Worm (Caenorhabditis elegans): ENCODE results near the gene F18C5.5.

F18C5.5 gene

DNA sequence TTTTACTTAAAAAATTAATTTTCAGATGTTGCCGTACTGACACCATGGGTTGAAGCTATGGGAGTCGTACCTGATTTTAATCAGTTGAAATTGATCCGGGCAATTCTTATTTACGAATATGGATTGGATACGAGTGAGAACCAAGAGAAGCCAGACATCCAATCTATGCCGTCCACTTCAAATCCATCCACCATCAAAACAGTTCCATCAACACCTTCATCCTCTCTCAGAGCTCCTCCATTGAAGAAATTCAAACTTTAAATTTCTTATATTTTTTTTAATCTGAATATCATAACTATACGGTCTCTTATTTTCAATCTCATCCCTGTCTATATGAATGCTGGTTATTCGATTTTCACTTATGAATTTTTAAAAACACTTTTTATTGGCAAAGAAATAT, 7.6 kb downstream of the F18C5.5 start:
- TF ChIP-seq pha-4 (tag; optimal IDR thresholded peaks at IDR 0.05): peak; percentile 43
- peak; percentile 43 for TF ChIP-seq ama-1 (optimal IDR thresholded peaks at IDR 0.05)
- no peak for TF ChIP-seq mml-1 (tag; optimal IDR thresholded peaks at IDR 0.05)

DNA sequence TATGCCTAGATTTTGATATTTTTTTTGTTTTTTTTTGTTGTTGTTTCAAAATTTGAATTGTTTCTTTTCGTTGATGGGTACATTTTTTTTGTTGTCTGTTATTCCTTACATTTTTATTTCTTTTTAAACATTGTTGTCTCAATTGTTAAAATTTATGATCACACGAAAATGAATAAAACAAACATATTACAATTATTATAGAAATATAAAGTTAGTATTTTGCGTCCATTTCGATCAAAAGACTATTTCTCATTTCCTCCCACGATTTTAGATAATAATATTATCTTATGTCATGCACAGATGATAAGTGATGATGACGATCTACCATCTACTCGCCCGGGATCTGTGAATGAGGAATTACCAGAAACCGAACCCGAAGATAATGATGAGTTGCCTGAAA, 11.9 kb downstream of the F18C5.5 start, which contains the start of gene wrn-1:
TSS of gene wrn-1 (plus strand) at position 301 of the 400 bp plus-strand sequence.
- no peak for TF ChIP-seq sea-2 (GFP tag; optimal IDR thresholded peaks at IDR 0.05)
- no peak for TF ChIP-seq hmg-11 (tag; optimal IDR thresholded peaks at IDR 0.05)
- no peak for TF ChIP-seq pqm-1 (tag; optimal IDR thresholded peaks at IDR 0.05)
- TF ChIP-seq skn-1 (tag; optimal IDR thresholded peaks at IDR 0.05): no peak
- TF ChIP-seq lin-39 (tag; optimal IDR thresholded peaks at IDR 0.05): no peak
- no peak for TF ChIP-seq elt-1 (tag; optimal IDR thresholded peaks at IDR 0.05)
- TF ChIP-seq eor-1 (tag; optimal IDR thresholded peaks at IDR 0.05): no peak
- TF ChIP-seq unc-39 (tag; optimal IDR thresholded peaks at IDR 0.05): no peak
- TF ChIP-seq nhr-237 (tag; optimal IDR thresholded peaks at IDR 0.05): no peak
- no peak for TF ChIP-seq mdl-1 (tag; optimal IDR thresholded peaks at IDR 0.05)
- no peak for TF ChIP-seq egl-5 (tag; optimal IDR thresholded peaks at IDR 0.05)
- TF ChIP-seq ZK546.5 (tag; optimal IDR thresholded peaks at IDR 0.05): no peak
- no peak for TF ChIP-seq nhr-77 (tag; optimal IDR thresholded peaks at IDR 0.05)
- no peak for TF ChIP-seq nhr-43 (tag; optimal IDR thresholded peaks at IDR 0.05; ENCODE audit: poor library complexity, severe bottlenecking)
- no peak for TF ChIP-seq mml-1 (tag; optimal IDR thresholded peaks at IDR 0.05)
- TF ChIP-seq fos-1 (tag; optimal IDR thresholded peaks at IDR 0.05): no peak
- no peak for TF ChIP-seq ceh-9 (tag; optimal IDR thresholded peaks at IDR 0.05)

ce11 chrII:6544842-6545410, 21.6 kb downstream of the F18C5.5 start, which contains the start of gene lron-15:
TSS of gene lron-15 (minus strand) at chrII:6544892.
- no peak for TF ChIP-seq lin-15B (tag; optimal IDR thresholded peaks at IDR 0.05)
- no peak for TF ChIP-seq ceh-28 (tag; optimal IDR thresholded peaks at IDR 0.05)
- no peak for TF ChIP-seq ama-1 (optimal IDR thresholded peaks at IDR 0.05)
- no peak for TF ChIP-seq nhr-25 (tag; optimal IDR thresholded peaks at IDR 0.05)
- no peak for TF ChIP-seq fos-1 (tag; optimal IDR thresholded peaks at IDR 0.05)
- no peak for TF ChIP-seq unc-62 (GFP tag; optimal IDR thresholded peaks at IDR 0.05)
- TF ChIP-seq elt-3 (tag; optimal IDR thresholded peaks at IDR 0.05): no peak
- no peak for TF ChIP-seq ceh-82 (tag; optimal IDR thresholded peaks at IDR 0.05)
- TF ChIP-seq mdl-1 (tag; optimal IDR thresholded peaks at IDR 0.05): no peak
- TF ChIP-seq jun-1 (tag; optimal IDR thresholded peaks at IDR 0.05): no peak
- no peak for TF ChIP-seq nhr-43 (tag; optimal IDR thresholded peaks at IDR 0.05; ENCODE audit: poor library complexity, severe bottlenecking)
- TF ChIP-seq nhr-28 (tag; optimal IDR thresholded peaks at IDR 0.05): no peak
- no peak for TF ChIP-seq lin-39 (tag; optimal IDR thresholded peaks at IDR 0.05)
- no peak for TF ChIP-seq lsy-12 (tag; optimal IDR thresholded peaks at IDR 0.05)
- TF ChIP-seq ceh-9 (tag; optimal IDR thresholded peaks at IDR 0.05): no peak
- no peak for TF ChIP-seq hmg-11 (tag; optimal IDR thresholded peaks at IDR 0.05)
- no peak for TF ChIP-seq nhr-77 (tag; optimal IDR thresholded peaks at IDR 0.05)
- no peak for TF ChIP-seq mml-1 (tag; optimal IDR thresholded peaks at IDR 0.05)
- TF ChIP-seq snpc-4 (tag; optimal IDR thresholded peaks at IDR 0.05): no peak
- TF ChIP-seq aly-2 (tag; optimal IDR thresholded peaks at IDR 0.05): no peak

ce11 chrII:6535957-6536424, 30.5 kb downstream of the F18C5.5 start, which contains the start of gene utp-20:
TSS of gene utp-20 (plus strand) at chrII:6536374.
- TF ChIP-seq nfya-1 (tag; optimal IDR thresholded peaks at IDR 0.05; ENCODE audit: insufficient read depth) (peak; percentile 58), skn-1 (tag; optimal IDR thresholded peaks at IDR 0.05) (peak; percentile 31), nhr-23 (tag; optimal IDR thresholded peaks at IDR 0.05) (peak; percentile 49), snpc-4 (tag; optimal IDR thresholded peaks at IDR 0.05) (peak; percentile 42), lin-15B (tag; optimal IDR thresholded peaks at IDR 0.05) (peak; percentile 59), sea-2 (GFP tag; optimal IDR thresholded peaks at IDR 0.05) (no peak)

- no peak for TF ChIP-seq lin-39 (tag; optimal IDR thresholded peaks at IDR 0.05)
- no peak for TF ChIP-seq nhr-28 (tag; optimal IDR thresholded peaks at IDR 0.05)
- no peak for TF ChIP-seq aly-2 (tag; optimal IDR thresholded peaks at IDR 0.05)
- no peak for TF ChIP-seq nhr-77 (tag; optimal IDR thresholded peaks at IDR 0.05)
- no peak for TF ChIP-seq nhr-76 (tag; optimal IDR thresholded peaks at IDR 0.05)
- TF ChIP-seq sea-2 (GFP tag; optimal IDR thresholded peaks at IDR 0.05): no peak
- no peak for TF ChIP-seq fkh-2 (tag; optimal IDR thresholded peaks at IDR 0.05)
- TF ChIP-seq zag-1 (tag; optimal IDR thresholded peaks at IDR 0.05): no peak
- TF ChIP-seq ceh-28 (tag; optimal IDR thresholded peaks at IDR 0.05): no peak
- no peak for TF ChIP-seq nhr-67 (tag; optimal IDR thresholded peaks at IDR 0.05)
- TF ChIP-seq mml-1 (tag; optimal IDR thresholded peaks at IDR 0.05): no peak
- TF ChIP-seq lsy-12 (tag; optimal IDR thresholded peaks at IDR 0.05): no peak
- no peak for TF ChIP-seq ZK546.5 (tag; optimal IDR thresholded peaks at IDR 0.05)
- TF ChIP-seq tbx-2 (tag; optimal IDR thresholded peaks at IDR 0.05): no peak
- TF ChIP-seq eor-1 (tag; optimal IDR thresholded peaks at IDR 0.05): no peak
- TF ChIP-seq nhr-11 (tag; optimal IDR thresholded peaks at IDR 0.05): no peak
- no peak for TF ChIP-seq hmg-11 (tag; optimal IDR thresholded peaks at IDR 0.05)
- no peak for TF ChIP-seq mdl-1 (tag; optimal IDR thresholded peaks at IDR 0.05)
Observed at ce11 chrII:6531940-6532339, 34.6 kb downstream of the F18C5.5 start, which contains the start of gene abcx-1. TSS of gene abcx-1 (plus strand) at chrII:6532163.
